Worm (Caenorhabditis elegans) whole organism, mixed stage, embryonic: ENCODE data around the gene Y54E2A.4.

ENCODE experiments used
- ceh-43 ChIP-seq: fragments of 200-800 bp; sonication (Bioruptor generic); optimal IDR thresholded peaks from 2 replicates; lab custom pipeline; 2018; ENCODE audit warnings: mild to moderate bottlenecking, missing genetic modification characterization, moderate library complexity, missing compliant biosample characterization
- mab-5 ChIP-seq: fragments of 150-350 bp; optimal IDR thresholded peaks from 2 replicates; lab custom pipeline; 2014; ENCODE audit warnings: missing biosample characterization, missing genetic modification characterization
- pha-4 ChIP-seq: fragments of 150-350 bp; optimal IDR thresholded peaks from 2 replicates; lab custom pipeline; 2018; ENCODE audit warnings: missing biosample characterization, missing genetic modification reagents, missing genetic modification characterization
- snpc-4 ChIP-seq: fragments of 150-350 bp; optimal IDR thresholded peaks from 2 replicates; lab custom pipeline; 2014; ENCODE audit warnings: missing biosample characterization, missing genetic modification characterization
- unc-62 ChIP-seq: fragments of 150-350 bp; optimal IDR thresholded peaks from 2 replicates; lab custom pipeline; 2014; ENCODE audit warnings: missing biosample characterization, missing genetic modification reagents, missing genetic modification characterization
- ztf-11 ChIP-seq: fragments of 150-350 bp; optimal IDR thresholded peaks from 2 replicates; lab custom pipeline; 2014; ENCODE audit warnings: missing biosample characterization, missing genetic modification characterization

DNA sequence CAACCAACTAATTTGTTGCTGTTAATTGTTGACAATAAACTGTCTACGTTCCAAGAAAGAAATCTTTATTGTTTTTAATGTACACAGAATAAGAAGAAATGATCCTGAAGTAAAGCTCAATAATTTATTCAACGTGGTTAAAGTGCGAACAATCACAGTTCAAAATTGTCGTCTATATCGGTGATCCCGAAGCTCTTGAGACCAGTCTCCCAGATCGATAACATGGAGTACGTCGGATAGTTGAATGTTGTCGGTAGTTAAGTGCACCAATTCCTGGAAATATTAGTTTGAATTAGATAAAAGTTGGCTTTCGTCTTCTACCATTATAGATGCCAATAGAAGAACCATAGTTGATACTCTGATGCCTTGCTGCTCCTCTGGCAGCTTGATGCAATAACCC, 61.7 kb downstream of the Y54E2A.4 start:
- TF ChIP-seq snpc-4 (no peak), unc-62 (GFP tag; lab: Kevin White, UChicago) (no peak), ceh-43 (GFP tag; lab: Kevin White, UChicago) (no peak), ztf-11 (no peak), mab-5 (tag; lab: Kevin White, UChicago) (no peak), pha-4 (tag; lab: Kevin White, UChicago) (no peak)
